Worm (Caenorhabditis elegans): ENCODE measurements around the gene F58E6.8.
A peak's percentile ranks its signal among the peaks of the same experiment; 100 is the strongest.

Gene F58E6.8

DNA sequence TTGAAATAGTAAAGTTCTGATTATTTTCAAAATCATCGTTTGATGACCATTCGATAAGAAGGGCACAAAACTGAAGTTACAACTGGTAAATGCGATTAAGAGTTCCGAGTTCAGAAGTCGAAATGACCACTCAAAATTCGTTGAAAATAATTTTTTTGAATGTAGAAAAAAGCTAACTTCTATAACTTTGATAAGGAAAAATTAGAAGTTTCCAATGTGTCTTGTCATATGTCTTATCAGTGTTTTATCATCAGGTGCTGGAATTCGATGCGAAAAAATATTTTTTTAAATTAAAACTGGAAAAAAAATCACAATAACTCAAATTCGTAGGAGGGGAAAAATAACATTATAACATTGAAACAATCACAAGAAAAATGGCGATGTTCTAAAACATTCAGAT is 29.9 kb downstream of the F58E6.8 start:
- TF ChIP-seq fos-1 (tag; optimal IDR thresholded peaks at IDR 0.05) (peak; percentile 55), nhr-129 (tag; optimal IDR thresholded peaks at IDR 0.05) (no peak)

DNA sequence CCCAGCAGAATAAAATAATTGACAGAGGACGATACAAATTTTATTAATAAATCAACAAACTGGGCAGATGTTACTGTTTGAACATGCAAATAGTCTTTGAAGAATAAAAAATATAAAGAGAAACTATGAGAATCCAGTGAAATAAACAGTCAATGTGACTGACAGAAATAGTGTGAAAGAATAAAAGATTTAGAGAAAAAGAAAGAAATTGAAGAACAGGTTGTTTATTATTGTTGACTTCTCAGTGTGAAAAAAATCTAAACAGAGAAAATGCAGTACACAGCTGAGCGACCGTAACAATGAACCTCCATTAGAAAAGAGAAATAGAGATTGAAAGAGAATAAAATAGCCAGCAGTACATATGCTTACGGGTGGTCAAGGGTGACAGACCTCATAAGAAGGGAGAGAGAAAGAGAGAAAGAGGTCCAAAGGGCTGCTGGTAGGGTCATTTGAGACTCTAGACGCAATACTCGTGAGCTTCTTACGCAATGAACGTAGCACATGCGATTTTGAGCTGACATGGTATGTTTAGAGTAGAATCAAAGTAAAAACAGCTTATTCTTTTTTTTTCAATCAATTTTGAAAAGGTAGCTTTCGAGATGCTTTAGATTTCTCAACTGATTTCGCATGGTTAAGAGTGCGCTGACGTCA is 31.5 kb downstream of the F58E6.8 start, which contains the start of gene slcr-46.3:
Gene slcr-46.3, minus strand, starts transcription at position 86 of the 651 bp plus-strand sequence.
- TF ChIP-seq C34F6.9 (tag; optimal IDR thresholded peaks at IDR 0.05) = peak; percentile 30
- TF ChIP-seq nhr-129 (tag; optimal IDR thresholded peaks at IDR 0.05) = peak; percentile 8
- TF ChIP-seq ztf-1 (GFP tag; conservative IDR thresholded peaks at IDR 0.05) = no peak
- TF ChIP-seq elt-3 (tag; optimal IDR thresholded peaks at IDR 0.05) = no peak

ce11 chrV:9716397-9716796 is 39.2 kb downstream of the F58E6.8 start, which contains the start of gene str-188:
Gene str-188, plus strand, starts transcription at chrV:9716697.
- TF ChIP-seq nhr-23 (tag; optimal IDR thresholded peaks at IDR 0.05) = no peak
- no peak for TF ChIP-seq snpc-4 (tag; optimal IDR thresholded peaks at IDR 0.05)
- TF ChIP-seq nhr-25 (tag; optimal IDR thresholded peaks at IDR 0.05) = no peak
- no peak for TF ChIP-seq nhr-237 (tag; optimal IDR thresholded peaks at IDR 0.05)
- no peak for TF ChIP-seq ceh-16 (tag; optimal IDR thresholded peaks at IDR 0.05)
- no peak for TF ChIP-seq mdl-1 (tag; optimal IDR thresholded peaks at IDR 0.05)
- no peak for TF ChIP-seq ama-1 (optimal IDR thresholded peaks at IDR 0.05)

- no peak for TF ChIP-seq aly-2 (tag; optimal IDR thresholded peaks at IDR 0.05)
- no peak for TF ChIP-seq lin-11 (tag; optimal IDR thresholded peaks at IDR 0.05)
- no peak for TF ChIP-seq unc-62 (GFP tag; optimal IDR thresholded peaks at IDR 0.05)
- no peak for TF ChIP-seq nhr-129 (tag; optimal IDR thresholded peaks at IDR 0.05)
- no peak for TF ChIP-seq egl-27 (tag; optimal IDR thresholded peaks at IDR 0.05)
- TF ChIP-seq nhr-25 (tag; optimal IDR thresholded peaks at IDR 0.05) = no peak
- no peak for TF ChIP-seq F13H6.1 (tag; optimal IDR thresholded peaks at IDR 0.05)
- TF ChIP-seq ztf-1 (GFP tag; conservative IDR thresholded peaks at IDR 0.05) = no peak
- no peak for TF ChIP-seq elt-1 (tag; optimal IDR thresholded peaks at IDR 0.05)
- TF ChIP-seq zag-1 (tag; optimal IDR thresholded peaks at IDR 0.05) = no peak
- TF ChIP-seq ama-1 (optimal IDR thresholded peaks at IDR 0.05) = no peak
- no peak for TF ChIP-seq mab-5 (tag; optimal IDR thresholded peaks at IDR 0.05)
- TF ChIP-seq ZK546.5 (tag; optimal IDR thresholded peaks at IDR 0.05) = no peak
- no peak for TF ChIP-seq blmp-1 (tag; optimal IDR thresholded peaks at IDR 0.05; ENCODE audit: insufficient read depth)
- TF ChIP-seq nhr-11 (tag; optimal IDR thresholded peaks at IDR 0.05) = no peak
- TF ChIP-seq elt-3 (tag; optimal IDR thresholded peaks at IDR 0.05) = no peak
- TF ChIP-seq fos-1 (tag; optimal IDR thresholded peaks at IDR 0.05) = no peak
- no peak for TF ChIP-seq ztf-4 (tag; optimal IDR thresholded peaks at IDR 0.05)
These were observed 40.7 kb downstream of the F58E6.8 start, which contains the start of gene F40F9.3 for ce11 chrV:9714909-9715308. Gene F40F9.3, plus strand, starts transcription at chrV:9715209.

DNA sequence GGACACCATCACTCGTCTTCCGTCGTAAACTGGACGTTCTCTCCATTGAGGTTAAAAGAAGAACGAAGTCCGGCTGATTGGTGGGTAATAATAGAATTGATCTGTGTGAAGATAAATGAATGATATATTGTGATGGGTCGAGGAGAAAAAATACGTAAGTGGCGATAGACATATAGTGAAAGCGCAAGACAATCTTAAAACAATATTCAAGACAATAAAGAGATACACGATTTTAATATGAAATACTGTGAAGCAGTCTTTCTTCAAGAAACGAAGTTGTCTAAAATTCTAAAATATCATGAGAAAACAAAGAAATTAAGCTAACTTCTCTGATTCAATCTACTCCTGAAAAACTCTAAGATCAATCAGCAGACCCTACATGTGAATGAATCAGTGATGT is 42.1 kb downstream of the F58E6.8 start, which contains the start of gene F40F9.10:
Gene F40F9.10, minus strand, starts transcription at position 101 of the 400 bp plus-strand sequence.
- TF ChIP-seq lin-11 (tag; optimal IDR thresholded peaks at IDR 0.05) (no peak), nhr-21 (tag; optimal IDR thresholded peaks at IDR 0.05) (no peak), mdl-1 (tag; optimal IDR thresholded peaks at IDR 0.05) (no peak), zag-1 (tag; optimal IDR thresholded peaks at IDR 0.05) (no peak), lsy-2 (tag; optimal IDR thresholded peaks at IDR 0.05) (no peak), unc-62 (GFP tag; optimal IDR thresholded peaks at IDR 0.05) (no peak), snpc-4 (tag; optimal IDR thresholded peaks at IDR 0.05) (no peak), ceh-16 (tag; optimal IDR thresholded peaks at IDR 0.05) (no peak), ztf-4 (tag; optimal IDR thresholded peaks at IDR 0.05) (no peak), elt-1 (tag; optimal IDR thresholded peaks at IDR 0.05) (no peak), elt-3 (tag; optimal IDR thresholded peaks at IDR 0.05) (no peak), sma-3 (GFP tag; optimal IDR thresholded peaks at IDR 0.05) (no peak), ZK546.5 (tag; optimal IDR thresholded peaks at IDR 0.05) (no peak), alr-1 (tag; optimal IDR thresholded peaks at IDR 0.05) (no peak), ceh-82 (tag; optimal IDR thresholded peaks at IDR 0.05) (no peak)

ce11 chrV:9712418-9713173 is 43.0 kb downstream of the F58E6.8 start:
- TF ChIP-seq fos-1 (tag; optimal IDR thresholded peaks at IDR 0.05) = peak; percentile 80
- no peak for TF ChIP-seq elt-1 (tag; optimal IDR thresholded peaks at IDR 0.05)
- TF ChIP-seq peb-1 (tag; optimal IDR thresholded peaks at IDR 0.05) = no peak
- no peak for TF ChIP-seq blmp-1 (tag; optimal IDR thresholded peaks at IDR 0.05; ENCODE audit: insufficient read depth)
